Fruit fly (Drosophila melanogaster): ENCODE data around the gene CG10428.
A peak's percentile ranks its signal among the peaks of the same experiment; 100 is the strongest.

CG10428 gene

DNA sequence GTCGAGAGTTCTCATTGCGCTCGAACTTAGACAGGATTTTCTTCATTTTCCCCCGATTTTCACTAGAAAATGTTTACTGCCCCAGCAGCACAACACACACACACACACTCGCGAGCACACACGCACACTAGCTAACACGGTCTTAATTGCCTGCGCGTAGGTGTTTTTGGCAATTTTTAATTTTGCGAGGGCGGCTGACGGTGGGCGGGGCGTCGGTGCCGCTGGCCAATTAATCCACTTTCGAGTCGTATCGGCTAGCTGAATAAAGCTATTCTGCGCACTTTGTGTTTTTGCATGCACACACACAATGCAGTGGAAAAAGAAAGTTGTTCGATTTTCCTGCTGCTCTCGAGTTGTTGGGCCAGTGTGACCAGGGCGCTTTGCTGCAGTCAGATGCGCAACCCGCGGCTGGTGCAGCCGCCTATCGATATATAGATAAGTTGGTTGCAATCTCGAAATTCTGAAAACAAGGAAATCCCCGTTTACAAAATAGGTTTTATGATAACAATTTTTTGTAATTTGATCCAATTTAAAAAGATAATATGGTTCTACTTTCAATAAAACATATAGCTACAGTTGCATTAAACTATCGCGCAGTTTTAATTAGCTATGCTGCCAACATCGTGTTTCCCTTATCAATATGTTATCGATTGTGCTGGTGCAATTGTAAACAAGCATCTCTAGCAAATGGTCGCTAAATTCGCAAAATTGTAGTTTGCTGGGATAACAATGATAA is 19.9 kb downstream of the CG10428 start, which contains the start of the genes Nak and Tango6 (continued):
- TF ChIP-seq slp2 (GFP tag; optimal IDR thresholded peaks at IDR 0.05) = no peak
- peak; percentile 26; the same call in 1 of the 2 replicates for TF ChIP-seq onecut (GFP tag; IDR thresholded peaks at IDR 0.05)
- TF ChIP-seq kah (GFP tag; optimal IDR thresholded peaks at IDR 0.05) = no peak
- no peak for TF ChIP-seq Dfd (GFP tag; optimal IDR thresholded peaks at IDR 0.05)
- TF ChIP-seq eyg (GFP tag; optimal IDR thresholded peaks at IDR 0.05) = no peak
- no peak for TF ChIP-seq z (GFP tag; IDR thresholded peaks at IDR 0.05)
- peak; percentile 98 for TF ChIP-seq BEAF-32 (GFP tag; optimal IDR thresholded peaks at IDR 0.05)
- no peak for TF ChIP-seq CG10654 (GFP tag; optimal IDR thresholded peaks at IDR 0.05)
- TF ChIP-seq CG2116 (GFP tag; optimal IDR thresholded peaks at IDR 0.05) = peak; percentile 95
- no peak for TF ChIP-seq Gug (GFP tag; IDR thresholded peaks at IDR 0.05)
- peak; percentile 37 for TF ChIP-seq CG33557 (GFP tag; optimal IDR thresholded peaks at IDR 0.05)
- TF ChIP-seq Oli (tag; optimal IDR thresholded peaks at IDR 0.05) = no peak
- no peak for TF ChIP-seq NFAT (GFP tag; IDR thresholded peaks at IDR 0.05)
- TF ChIP-seq CG17568 (GFP tag; optimal IDR thresholded peaks at IDR 0.05) = no peak
- no peak for TF ChIP-seq Dip2 (GFP tag; IDR thresholded peaks at IDR 0.05)
- TF ChIP-seq bsh (GFP tag; optimal IDR thresholded peaks at IDR 0.05) = no peak
- TF ChIP-seq CG18476 (GFP tag; optimal IDR thresholded peaks at IDR 0.05) = peak; percentile 29
- TF ChIP-seq CG3847 (GFP tag; IDR thresholded peaks at IDR 0.05) = peak; percentile 40; the same call in 1 of the 2 replicates
- peak; percentile 98 for TF ChIP-seq Scr (GFP tag; IDR thresholded peaks at IDR 0.05; ENCODE audit: partially characterized antibody)
- no peak for TF ChIP-seq usp (GFP tag; optimal IDR thresholded peaks at IDR 0.05)
- TF ChIP-seq CG2199 (GFP tag; IDR thresholded peaks at IDR 0.05) = no peak
- no peak for TF ChIP-seq ash1 (GFP tag; optimal IDR thresholded peaks at IDR 0.05)
- 0 out of 2 replicates have a peak, but pooled peaks have one; percentile 21 for TF ChIP-seq CG6272 (GFP tag; IDR thresholded peaks at IDR 0.05)
- TF ChIP-seq CG7963 (GFP tag; IDR thresholded peaks at IDR 0.05; ENCODE audit: partially characterized antibody) = peak; percentile 76
- no peak for TF ChIP-seq CG15011 (GFP tag; optimal IDR thresholded peaks at IDR 0.05)
- no peak for TF ChIP-seq CG17359 (tag; optimal IDR thresholded peaks at IDR 0.05)
- TF ChIP-seq CG4820 (GFP tag; optimal IDR thresholded peaks at IDR 0.05) = no peak
- TF ChIP-seq CG10209 (GFP tag; optimal IDR thresholded peaks at IDR 0.05) = no peak
- TF ChIP-seq Optix (GFP tag; IDR thresholded peaks at IDR 0.05) = no peak
- TF ChIP-seq Bteb2 (GFP tag; optimal IDR thresholded peaks at IDR 0.05) = peak; percentile 31
- TF ChIP-seq chinmo (GFP tag; IDR thresholded peaks at IDR 0.05; ENCODE audit: partially characterized antibody) = peak; percentile 98
- peak; percentile 35 for TF ChIP-seq Dp (GFP tag; optimal IDR thresholded peaks at IDR 0.05)
- TF ChIP-seq CG3995 (GFP tag; optimal IDR thresholded peaks at IDR 0.05) = peak; percentile 9
- peak; percentile 68 for TF ChIP-seq phol (tag; optimal IDR thresholded peaks at IDR 0.05)
- TF ChIP-seq CG12391 (tag; optimal IDR thresholded peaks at IDR 0.05) = peak; percentile 63
- peak; percentile 63; the same call in 2 of the 3 replicates for TF ChIP-seq CG17361 (GFP tag; IDR thresholded peaks at IDR 0.05)
- peak; percentile 51 for TF ChIP-seq grau (tag; optimal IDR thresholded peaks at IDR 0.05)
- no peak for TF ChIP-seq HHEX (GFP tag; optimal IDR thresholded peaks at IDR 0.05)
- no peak for TF ChIP-seq tio (GFP tag; optimal IDR thresholded peaks at IDR 0.05)
- TF ChIP-seq CG15601 (tag; optimal IDR thresholded peaks at IDR 0.05) = peak; percentile 50
- TF ChIP-seq Dip3 (GFP tag; optimal IDR thresholded peaks at IDR 0.05) = peak; percentile 39
- no peak for TF ChIP-seq CG10147 (GFP tag; optimal IDR thresholded peaks at IDR 0.05)
- TF ChIP-seq Tbp (GFP tag; optimal IDR thresholded peaks at IDR 0.05) = no peak
- TF ChIP-seq dan (GFP tag; IDR thresholded peaks at IDR 0.05) = no peak
- TF ChIP-seq luna (GFP tag; optimal IDR thresholded peaks at IDR 0.05) = peak; percentile 9
- TF ChIP-seq caup (GFP tag; optimal IDR thresholded peaks at IDR 0.05; ENCODE audit: severe bottlenecking) = no peak
- TF ChIP-seq CG4424 (GFP tag; optimal IDR thresholded peaks at IDR 0.05) = peak; percentile 26
- TF ChIP-seq CG9215 (GFP tag; IDR thresholded peaks at IDR 0.05) = no peak
- TF ChIP-seq CG9797 (GFP tag; optimal IDR thresholded peaks at IDR 0.05) = peak; percentile 92
